Fruit fly (Drosophila melanogaster) whole organism, pupa: ENCODE measurements around the gene snRNP-U1-70K.

Source experiments
- CG10348 ChIP-seq: fragments of 200-800 bp; sonication (Bioruptor generic); IDR thresholded peaks from 2 replicates; pipeline ENCODE4 v1.3.6; 2022; ENCODE audit warnings: missing biosample characterization, missing genetic modification characterization
- CG13204 ChIP-seq: fragments of 200-800 bp; sonication (Bioruptor generic); optimal IDR thresholded peaks from 2 replicates; lab custom pipeline; 2018; ENCODE audit warnings: missing biosample characterization, mild to moderate bottlenecking, missing genetic modification characterization, moderate library complexity
- CG14655 ChIP-seq: fragments of 200-800 bp; sonication (Bioruptor generic); optimal IDR thresholded peaks from 3 replicates; lab custom pipeline; 2017; ENCODE audit warnings: mild to moderate bottlenecking, missing biosample characterization, missing genetic modification reagents, missing genetic modification characterization
- CG32121 ChIP-seq: fragments of 200-800 bp; sonication (Bioruptor generic); IDR thresholded peaks from 2 replicates; pipeline ENCODE4 v1.3.6; 2022; ENCODE audit warnings: missing biosample characterization, missing genetic modification characterization
- CG34367 ChIP-seq: fragments of 200-800 bp; sonication (Bioruptor generic); optimal IDR thresholded peaks from 2 replicates; lab custom pipeline; 2018; ENCODE audit warnings: missing biosample characterization, mild to moderate bottlenecking, missing genetic modification characterization
- CG4496 ChIP-seq: fragments of 200-800 bp; sonication (Bioruptor generic); IDR thresholded peaks from 3 replicates; pipeline ENCODE4 v1.3.6; 2022; ENCODE audit warnings: missing biosample characterization, missing genetic modification characterization
- CG8159 ChIP-seq: fragments of 200-800 bp; sonication (Bioruptor generic); optimal IDR thresholded peaks from 3 replicates; lab custom pipeline; 2018; ENCODE audit warnings: missing biosample characterization, mild to moderate bottlenecking, missing genetic modification characterization, moderate library complexity
- CG9948 ChIP-seq: fragments of 200-800 bp; sonication (Bioruptor generic); optimal IDR thresholded peaks from 2 replicates; lab custom pipeline; 2018; ENCODE audit warnings: missing biosample characterization, mild to moderate bottlenecking, missing genetic modification characterization, moderate library complexity
- D1 ChIP-seq: fragments of 200-800 bp; sonication (Bioruptor generic); optimal IDR thresholded peaks from 2 replicates; lab custom pipeline; 2018; ENCODE audit warnings: missing biosample characterization, mild to moderate bottlenecking, missing genetic modification characterization, moderate library complexity
- EcR ChIP-seq: fragments of 200-800 bp; sonication (Bioruptor generic); optimal IDR thresholded peaks from 3 replicates; lab custom pipeline; 2019; ENCODE audit warnings: missing biosample characterization, missing genetic modification characterization, mild to moderate bottlenecking, moderate library complexity, missing genetic modification reagents
- Pif1B ChIP-seq: fragments of 200-800 bp; sonication (Bioruptor generic); optimal IDR thresholded peaks from 3 replicates; lab custom pipeline; 2016; ENCODE audit warnings: missing biosample characterization, missing genetic modification characterization
- fd96Ca ChIP-seq: fragments of 200-800 bp; sonication (Bioruptor generic); IDR thresholded peaks from 3 replicates; pipeline ENCODE4 v1.3.6; 2022; ENCODE audit warnings: missing biosample characterization, missing genetic modification characterization
- gl ChIP-seq: fragments of 200-800 bp; sonication (Bioruptor generic); optimal IDR thresholded peaks from 2 replicates; lab custom pipeline; 2018; ENCODE audit warnings: missing biosample characterization, mild to moderate bottlenecking, missing genetic modification characterization

- TF ChIP-seq CG13204 (GFP tag; lab: Kevin White, UChicago) (no peak), CG8159 (tag; lab: Kevin White, UChicago) (no peak), CG4496 (GFP tag; lab: Robert Waterston, UW) (no peak), CG14655 (GFP tag; lab: Kevin White, UChicago) (no peak), CG34367 (no peak), CG32121 (GFP tag; lab: Robert Waterston, UW) (no peak), gl (tag; lab: Kevin White, UChicago) (no peak), D1 (no peak), EcR (GFP tag; lab: Kevin White, UChicago) (no peak), Pif1B (no peak), CG10348 (no peak), fd96Ca (no peak), CG9948 (tag; lab: Kevin White, UChicago) (no peak)
Measured at dm6 chr2L:6960165-6960564, 11.4 kb downstream of the snRNP-U1-70K start, which contains the start of the genes Atac1 and Hmgcl.
